Worm (Caenorhabditis elegans) whole organism, late embryonic: ENCODE results near the gene srx-101.

ENCODE experiments used
- C08G9.2 ChIP-seq: sonication (generic microtip); optimal IDR thresholded peaks from 2 replicates; lab custom pipeline; 2016; ENCODE audit warnings: mild to moderate bottlenecking, missing genetic modification characterization, moderate library complexity, missing compliant biosample characterization
- C38D4.7 ChIP-seq: fragments of 200-800 bp; sonication (Bioruptor generic); optimal IDR thresholded peaks from 2 replicates; lab custom pipeline; 2018; ENCODE audit warnings: mild to moderate bottlenecking, missing genetic modification characterization, moderate library complexity, missing compliant biosample characterization
- F13H6.1 ChIP-seq: sonication (generic microtip); optimal IDR thresholded peaks from 2 replicates; lab custom pipeline; 2016; ENCODE audit warnings: missing genetic modification characterization, missing compliant biosample characterization
- K02D7.2 ChIP-seq: sonication (generic microtip); optimal IDR thresholded peaks from 2 replicates; lab custom pipeline; 2017; ENCODE audit warnings: mild to moderate bottlenecking, missing genetic modification characterization, missing compliant biosample characterization
- T23F11.4 ChIP-seq: fragments of 200-800 bp; sonication (Bioruptor generic); optimal IDR thresholded peaks from 2 replicates; lab custom pipeline; 2018; ENCODE audit warnings: mild to moderate bottlenecking, missing genetic modification characterization, missing compliant biosample characterization
- ahr-1 ChIP-seq: sonication (generic microtip); optimal IDR thresholded peaks from 2 replicates; lab custom pipeline; 2016; ENCODE audit warnings: missing genetic modification characterization, missing compliant biosample characterization
- ama-1 ChIP-seq: fragments of 150-350 bp; optimal IDR thresholded peaks from 2 replicates; lab custom pipeline; 2014
- ceh-14 ChIP-seq: sonication (generic microtip); optimal IDR thresholded peaks from 2 replicates; lab custom pipeline; 2016; ENCODE audit warnings: missing genotype, missing genetic modification characterization, missing compliant biosample characterization
- ceh-19 ChIP-seq: fragments of 200-800 bp; sonication (Bioruptor generic); optimal IDR thresholded peaks from 2 replicates; lab custom pipeline; 2018; ENCODE audit warnings: mild to moderate bottlenecking, missing genetic modification characterization, missing compliant biosample characterization
- ceh-24 ChIP-seq: sonication (generic microtip); optimal IDR thresholded peaks from 2 replicates; lab custom pipeline; 2016; ENCODE audit warnings: mild to moderate bottlenecking, missing genetic modification characterization, missing compliant biosample characterization
- ceh-30 ChIP-seq: fragments of 150-350 bp; optimal IDR thresholded peaks from 2 replicates; lab custom pipeline; 2014; ENCODE audit warnings: missing biosample characterization, missing genetic modification characterization
- ceh-45 ChIP-seq: fragments of 200-800 bp; sonication (Bioruptor generic); IDR thresholded peaks from 2 replicates; pipeline ENCODE4 v1.3.6; 2022; ENCODE audit warnings: missing genetic modification reagents, missing genetic modification characterization, missing compliant biosample characterization
- ceh-6 ChIP-seq: fragments of 200-800 bp; sonication (Bioruptor generic); optimal IDR thresholded peaks from 2 replicates; lab custom pipeline; 2018; ENCODE audit warnings: mild to moderate bottlenecking, missing genetic modification characterization, missing compliant biosample characterization
- dmd-4 ChIP-seq: sonication (generic microtip); optimal IDR thresholded peaks from 2 replicates; lab custom pipeline; 2016; ENCODE audit warnings: borderline replicate concordance, missing genetic modification characterization, missing compliant biosample characterization
- dve-1 ChIP-seq: sonication (generic microtip); optimal IDR thresholded peaks from 2 replicates; lab custom pipeline; 2017; ENCODE audit warnings: antibody characterized with exemption, mild to moderate bottlenecking, missing genetic modification characterization, missing compliant biosample characterization
- elt-2 ChIP-seq: sonication (generic microtip); optimal IDR thresholded peaks from 2 replicates; lab custom pipeline; 2016; ENCODE audit warnings: missing genetic modification reagents, missing genetic modification characterization, missing compliant biosample characterization
- elt-4 ChIP-seq: sonication (generic microtip); optimal IDR thresholded peaks from 2 replicates; lab custom pipeline; 2016; ENCODE audit warnings: missing genetic modification characterization, missing compliant biosample characterization
- gmeb-2 ChIP-seq: sonication (generic microtip); optimal IDR thresholded peaks from 2 replicates; lab custom pipeline; 2016; ENCODE audit warnings: missing genetic modification characterization, inconsistent platforms, missing compliant biosample characterization
- hlh-13 ChIP-seq: fragments of 200-800 bp; sonication (Bioruptor generic); optimal IDR thresholded peaks from 2 replicates; lab custom pipeline; 2018; ENCODE audit warnings: mild to moderate bottlenecking, missing genetic modification characterization, missing compliant biosample characterization
- hlh-15 ChIP-seq: sonication (generic microtip); optimal IDR thresholded peaks from 2 replicates; lab custom pipeline; 2016; ENCODE audit warnings: missing genetic modification characterization, missing compliant biosample characterization
- hlh-8 ChIP-seq: sonication (generic microtip); optimal IDR thresholded peaks from 2 replicates; lab custom pipeline; 2016; ENCODE audit warnings: missing genotype, missing genetic modification characterization, missing compliant biosample characterization
- lim-6 ChIP-seq: sonication (generic microtip); optimal IDR thresholded peaks from 2 replicates; lab custom pipeline; 2016; ENCODE audit warnings: missing genetic modification characterization, missing compliant biosample characterization
- nhr-232 ChIP-seq: sonication (generic microtip); optimal IDR thresholded peaks from 2 replicates; lab custom pipeline; 2016; ENCODE audit warnings: missing genetic modification characterization, missing compliant biosample characterization
- npax-4 ChIP-seq: sonication (generic microtip); optimal IDR thresholded peaks from 2 replicates; lab custom pipeline; 2016; ENCODE audit warnings: missing genetic modification characterization, missing compliant biosample characterization
- odd-2 ChIP-seq: sonication (generic microtip); optimal IDR thresholded peaks from 2 replicates; lab custom pipeline; 2017; ENCODE audit warnings: antibody characterized with exemption, mild to moderate bottlenecking, missing genetic modification characterization, missing compliant biosample characterization
- pha-4 ChIP-seq: fragments of 150-350 bp; optimal IDR thresholded peaks from 2 replicates; lab custom pipeline; 2018; ENCODE audit warnings: missing biosample characterization, missing genetic modification reagents, missing genetic modification characterization
- pqm-1 ChIP-seq: sonication (generic microtip); optimal IDR thresholded peaks from 2 replicates; lab custom pipeline; 2016; ENCODE audit warnings: missing genetic modification characterization, missing compliant biosample characterization
- pros-1 ChIP-seq: fragments of 150-350 bp; optimal IDR thresholded peaks from 2 replicates; lab custom pipeline; 2014; ENCODE audit warnings: missing biosample characterization, missing genetic modification reagents, missing genetic modification characterization
- ref-2 ChIP-seq: sonication (generic microtip); optimal IDR thresholded peaks from 2 replicates; lab custom pipeline; 2016; ENCODE audit warnings: missing genetic modification characterization, missing compliant biosample characterization
- sdc-2 ChIP-seq: sonication (generic microtip); optimal IDR thresholded peaks from 2 replicates; lab custom pipeline; 2016; ENCODE audit warnings: missing genotype, missing genetic modification characterization, missing compliant biosample characterization
- tbx-2 ChIP-seq: sonication (generic microtip); optimal IDR thresholded peaks from 2 replicates; lab custom pipeline; 2016; ENCODE audit warnings: missing genetic modification characterization, missing compliant biosample characterization
- tbx-7 ChIP-seq: sonication (generic microtip); optimal IDR thresholded peaks from 2 replicates; lab custom pipeline; 2016; ENCODE audit warnings: missing genotype, missing genetic modification characterization, missing compliant biosample characterization
- unc-3 ChIP-seq, 2 experiments: fragments of 200-800 bp in 1 of 2; sonication (Bioruptor generic) in 1 of 2; sonication (generic microtip) in 1 of 2; conservative IDR thresholded peaks in 1 of 2; optimal IDR thresholded peaks in 1 of 2; 2 replicates each; pipeline versions ENCODE4 v1.3.6 to Lab custom; 2016 to 2022; ENCODE audit warnings: missing compliant biosample characterization in 2 of 2, missing genetic modification characterization in 2 of 2, missing genetic modification reagents in 1 of 2
- ztf-16 ChIP-seq: sonication (generic microtip); optimal IDR thresholded peaks from 2 replicates; lab custom pipeline; 2017; ENCODE audit warnings: missing genetic modification characterization, missing compliant biosample characterization

srx-101 gene

DNA sequence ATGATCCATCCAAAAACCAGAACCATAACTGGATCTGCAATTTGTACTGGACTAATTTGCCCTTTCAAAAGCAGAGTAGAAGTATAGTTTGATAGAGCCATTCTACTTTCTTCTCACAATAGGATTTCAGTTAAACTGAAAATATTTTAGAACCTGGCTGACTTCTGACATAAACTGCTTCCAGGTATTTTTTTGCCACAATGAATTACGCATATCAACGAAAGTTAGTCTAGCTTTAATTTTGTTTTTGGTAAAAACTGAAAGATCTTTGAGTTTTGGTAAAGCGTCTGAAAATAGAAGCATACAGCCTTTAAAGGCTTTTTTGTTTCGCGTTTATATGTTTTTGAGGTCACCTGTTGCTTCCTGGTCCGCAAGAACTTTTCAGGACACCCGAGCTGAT lies at the start of gene srx-101:
srx-101 (minus strand) TSS at position 101 of the 400 bp plus-strand sequence.
- TF ChIP-seq ceh-30 (tag; lab: Kevin White, UChicago) (no peak), hlh-15 (no peak), tbx-7 (tag; lab: Kevin White, UChicago) (no peak), ama-1 (lab: Kevin White, UChicago) (no peak)

DNA sequence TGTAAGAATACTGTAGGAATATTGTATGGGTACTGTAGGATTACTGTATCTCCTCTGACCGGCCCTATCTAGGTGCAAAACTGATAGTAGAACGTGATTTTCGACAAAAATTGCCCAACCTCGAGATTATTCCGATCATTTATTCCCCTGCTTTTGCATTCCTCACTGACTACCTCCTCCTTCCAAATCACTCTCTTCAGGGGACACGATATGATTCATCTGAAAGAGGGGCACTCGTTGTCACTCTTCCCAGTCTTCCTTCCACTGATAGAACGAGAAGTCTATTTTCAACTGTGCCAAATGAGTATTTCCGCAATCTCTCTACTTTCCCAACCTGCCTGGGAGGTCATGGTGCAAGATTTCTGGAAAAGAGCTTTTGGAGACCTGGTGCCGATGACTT lies 49.1 kb upstream of the srx-101 start, which contains the start of gene F12E12.2:
F12E12.2 (plus strand) TSS at position 301 of the 400 bp plus-strand sequence.
- TF ChIP-seq elt-2 (tag; lab: Kevin White, UChicago) (no peak), ztf-16 (tag; lab: Kevin White, UChicago) (no peak), ceh-30 (tag; lab: Kevin White, UChicago) (no peak), C38D4.7 (GFP tag; lab: Kevin White, UChicago) (no peak), pqm-1 (no peak), dve-1 (tag; lab: Kevin White, UChicago) (no peak), pha-4 (tag; lab: Kevin White, UChicago) (no peak)
- TF ChIP-seq, all 69 proteins: peak for 0

DNA sequence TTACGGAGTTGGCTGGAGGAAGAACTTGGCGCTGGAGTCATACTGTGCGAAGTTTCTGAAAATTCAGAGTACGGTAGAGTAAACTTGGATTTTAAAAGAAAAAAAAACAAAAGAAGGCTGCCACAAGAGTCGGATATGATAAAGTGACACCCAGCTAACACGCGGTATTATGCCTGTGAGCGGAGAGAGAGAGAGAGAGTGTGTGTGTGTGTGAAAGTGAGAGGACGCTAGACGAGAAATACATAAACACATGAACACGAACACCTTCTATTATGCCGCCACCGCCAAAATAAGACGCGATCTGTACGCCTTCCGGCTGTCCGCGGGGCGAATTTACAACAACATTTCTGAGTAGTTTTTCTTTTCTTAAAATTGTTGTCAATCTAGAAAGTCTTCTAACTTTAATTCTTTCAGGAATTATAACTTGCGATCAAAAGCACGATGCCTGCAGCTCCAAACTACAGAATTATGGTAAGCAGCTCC lies 46.4 kb upstream of the srx-101 start, which contains the start of gene F12E12.6:
F12E12.6 (minus strand) TSS at position 51 of the 483 bp plus-strand sequence.
- TF ChIP-seq gmeb-2 (tag; lab: Kevin White, UChicago): no peak
- TF ChIP-seq ceh-45 (GFP tag; lab: Robert Waterston, UW): no peak
- no peak for TF ChIP-seq unc-3 (GFP tag; conservative IDR thresholded peaks at IDR 0.05; lab: Robert Waterston, UW)
- no peak for TF ChIP-seq unc-3 (tag; optimal IDR thresholded peaks at IDR 0.05; lab: Kevin White, UChicago)

DNA sequence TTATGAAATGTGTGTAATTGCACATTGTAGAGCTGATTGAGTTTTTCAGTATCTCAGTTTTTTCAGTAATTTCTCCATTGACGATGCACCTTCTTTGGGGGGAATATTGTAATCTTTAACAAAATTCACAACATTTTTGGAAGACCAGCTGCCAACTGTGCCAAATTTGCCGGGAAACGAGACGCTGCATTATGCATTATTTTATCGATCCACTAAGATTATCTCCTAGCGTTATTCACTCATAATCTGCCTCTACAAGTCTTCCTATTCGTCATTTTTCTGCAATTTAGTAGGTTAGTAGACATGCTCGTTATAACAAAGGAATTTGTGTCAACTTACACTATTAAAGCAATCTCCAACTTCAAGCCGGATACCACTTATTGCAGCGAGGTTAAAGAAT lies 41.2 kb upstream of the srx-101 start, which contains the start of the genes sdz-12 and bath-31:
sdz-12 (minus strand) TSS at position 101 of the 400 bp plus-strand sequence.
bath-31 (plus strand) TSS at position 251 of the 400 bp plus-strand sequence.
- no peak for TF ChIP-seq pros-1 (tag; lab: Kevin White, UChicago)
- no peak for TF ChIP-seq gmeb-2 (tag; lab: Kevin White, UChicago)
- no peak for TF ChIP-seq ref-2 (tag; lab: Kevin White, UChicago)
- TF ChIP-seq ceh-6 (GFP tag; lab: Kevin White, UChicago): no peak
- TF ChIP-seq K02D7.2 (tag; lab: Kevin White, UChicago): no peak
- no peak for TF ChIP-seq ahr-1
- TF ChIP-seq pha-4 (tag; lab: Kevin White, UChicago): no peak
- no peak for TF ChIP-seq dve-1 (tag; lab: Kevin White, UChicago)
- TF ChIP-seq dmd-4 (tag; lab: Kevin White, UChicago): no peak
- no peak for TF ChIP-seq T23F11.4 (GFP tag; lab: Kevin White, UChicago)
- no peak for TF ChIP-seq odd-2 (tag; lab: Kevin White, UChicago)
- no peak for TF ChIP-seq ceh-14 (tag; lab: Kevin White, UChicago)
- no peak for TF ChIP-seq tbx-2 (tag; lab: Kevin White, UChicago)
- no peak for TF ChIP-seq nhr-232 (tag; lab: Kevin White, UChicago)

DNA sequence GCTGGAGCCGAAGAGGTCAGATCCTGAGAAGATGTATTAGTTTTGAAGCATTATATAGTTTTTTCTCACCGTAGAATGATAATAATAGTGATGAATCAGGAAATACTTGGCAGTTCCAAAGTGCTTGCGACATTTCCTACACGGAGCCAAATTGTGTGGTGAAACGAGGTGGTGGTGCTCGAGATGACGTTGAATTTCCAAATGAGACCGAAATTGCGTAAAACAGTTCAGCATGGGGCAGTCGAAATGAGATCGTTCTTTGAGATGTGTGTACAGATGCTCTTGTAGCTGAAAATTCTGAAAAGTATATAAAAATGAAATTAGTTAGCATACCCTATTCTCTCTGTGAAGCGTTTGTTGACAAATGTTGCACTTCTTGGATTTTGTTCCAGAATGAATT lies 37.5 kb upstream of the srx-101 start, which contains the start of gene C46E10.8:
C46E10.8 (minus strand) TSS at position 101 of the 400 bp plus-strand sequence.
- no peak for TF ChIP-seq ceh-19
- no peak for TF ChIP-seq F13H6.1 (tag; lab: Kevin White, UChicago)
- TF ChIP-seq hlh-8: no peak
- TF ChIP-seq ama-1 (lab: Kevin White, UChicago): no peak
- TF ChIP-seq lim-6 (tag; lab: Kevin White, UChicago): no peak
- no peak for TF ChIP-seq C38D4.7 (GFP tag; lab: Kevin White, UChicago)
- no peak for TF ChIP-seq sdc-2
- TF ChIP-seq C08G9.2: no peak
- no peak for TF ChIP-seq hlh-13 (GFP tag; lab: Kevin White, UChicago)
- no peak for TF ChIP-seq ceh-24
- no peak for TF ChIP-seq ceh-30 (tag; lab: Kevin White, UChicago)
- no peak for TF ChIP-seq elt-4 (tag; lab: Kevin White, UChicago)
- no peak for TF ChIP-seq npax-4 (tag; lab: Kevin White, UChicago)
